Worm (Caenorhabditis elegans) whole organism, young adult: ENCODE results near the gene puf-6.

ENCODE experiments used
- B0261.1 ChIP-seq: sonication (generic microtip); optimal IDR thresholded peaks from 2 replicates; lab custom pipeline; 2016; ENCODE audit warnings: mild to moderate bottlenecking, missing genetic modification characterization, moderate library complexity, missing compliant biosample characterization
- C06A6.2 ChIP-seq: fragments of 200-800 bp; sonication (Bioruptor generic); conservative IDR thresholded peaks from 2 replicates; pipeline ENCODE4 v1.3.6; 2022; ENCODE audit warnings: missing genetic modification characterization, missing compliant biosample characterization
- F22D6.2 ChIP-seq: sonication (generic microtip); optimal IDR thresholded peaks from 2 replicates; lab custom pipeline; 2016; ENCODE audit warnings: mild to moderate bottlenecking, missing genetic modification characterization, missing compliant biosample characterization
- F33H1.4 ChIP-seq: fragments of 200-800 bp; sonication (Bioruptor generic); IDR thresholded peaks from 2 replicates; pipeline ENCODE4 v1.3.6; 2022; ENCODE audit warnings: missing genetic modification reagents, missing genetic modification characterization, missing compliant biosample characterization
- F52B5.7 ChIP-seq: sonication (generic microtip); optimal IDR thresholded peaks from 2 replicates; lab custom pipeline; 2016; ENCODE audit warnings: mild to moderate bottlenecking, missing genetic modification characterization, missing compliant biosample characterization
- T07F8.4 ChIP-seq: sonication (generic microtip); optimal IDR thresholded peaks from 2 replicates; lab custom pipeline; 2016; ENCODE audit warnings: mild to moderate bottlenecking, missing genetic modification characterization, moderate library complexity, missing compliant biosample characterization
- aptf-2 ChIP-seq: fragments of 200-800 bp; sonication (Bioruptor generic); conservative IDR thresholded peaks from 2 replicates; pipeline ENCODE4 v1.3.6; 2022; ENCODE audit warnings: missing genetic modification reagents, missing genetic modification characterization, missing compliant biosample characterization
- cebp-1 ChIP-seq, 2 experiments: fragments of 200-800 bp in 1 of 2; sonication (Bioruptor generic) in 1 of 2; sonication (generic microtip) in 1 of 2; IDR thresholded peaks in 1 of 2; optimal IDR thresholded peaks in 1 of 2; 2 replicates each; pipeline versions ENCODE4 v1.3.6 to Lab custom; 2017 to 2022; ENCODE audit warnings: missing compliant biosample characterization in 2 of 2, missing genetic modification characterization in 2 of 2, mild to moderate bottlenecking in 1 of 2, missing genetic modification reagents in 1 of 2, moderate library complexity in 1 of 2
- ceh-27 ChIP-seq: fragments of 200-800 bp; sonication (Bioruptor generic); optimal IDR thresholded peaks from 2 replicates; lab custom pipeline; 2018; ENCODE audit warnings: mild to moderate bottlenecking, missing genetic modification characterization, moderate library complexity, missing compliant biosample characterization
- ceh-79 ChIP-seq: sonication (generic microtip); optimal IDR thresholded peaks from 2 replicates; lab custom pipeline; 2017; ENCODE audit warnings: mild to moderate bottlenecking, missing genetic modification characterization, missing compliant biosample characterization
- dpff-1 ChIP-seq: sonication (generic microtip); optimal IDR thresholded peaks from 2 replicates; lab custom pipeline; 2017; ENCODE audit warnings: mild to moderate bottlenecking, missing genetic modification characterization, missing compliant biosample characterization
- dpl-1 ChIP-seq: fragments of 150-350 bp; optimal IDR thresholded peaks from 2 replicates; lab custom pipeline; 2014; ENCODE audit warnings: missing biosample characterization, missing genetic modification reagents, missing genetic modification characterization
- efl-1 ChIP-seq: fragments of 150-350 bp; optimal IDR thresholded peaks from 2 replicates; lab custom pipeline; 2014; ENCODE audit warnings: missing biosample characterization, missing genetic modification reagents, missing genetic modification characterization
- egl-44 ChIP-seq: fragments of 200-800 bp; sonication (Bioruptor generic); IDR thresholded peaks from 2 replicates; pipeline ENCODE4 v1.3.6; 2022; ENCODE audit warnings: missing genetic modification reagents, missing genetic modification characterization, missing compliant biosample characterization
- egrh-3 ChIP-seq: fragments of 200-800 bp; sonication (Bioruptor generic); IDR thresholded peaks from 2 replicates; pipeline ENCODE4 v1.3.6; 2022; ENCODE audit warnings: missing genetic modification reagents, missing genetic modification characterization, missing compliant biosample characterization
- gei-17 ChIP-seq: fragments of 200-800 bp; sonication (Bioruptor generic); optimal IDR thresholded peaks from 2 replicates; lab custom pipeline; 2018; ENCODE audit warnings: mild to moderate bottlenecking, missing genetic modification characterization, missing compliant biosample characterization
- him-1 ChIP-seq: sonication (generic microtip); optimal IDR thresholded peaks from 2 replicates; lab custom pipeline; 2016; ENCODE audit warnings: missing genotype, missing genetic modification reagents, missing genetic modification characterization, missing compliant biosample characterization
- hrde-1 ChIP-seq: sonication (generic microtip); optimal IDR thresholded peaks from 2 replicates; lab custom pipeline; 2016; ENCODE audit warnings: missing genetic modification characterization, mild to moderate bottlenecking, missing compliant biosample characterization, moderate library complexity, missing genotype, missing genetic modification reagents, borderline replicate concordance
- hsf-1 ChIP-seq: fragments of 200-800 bp; sonication (Bioruptor generic); IDR thresholded peaks from 2 replicates; pipeline ENCODE4 v1.3.6; 2022; ENCODE audit warnings: missing genetic modification reagents, missing genetic modification characterization, missing compliant biosample characterization
- let-526 ChIP-seq: fragments of 200-800 bp; sonication (Bioruptor generic); IDR thresholded peaks from 2 replicates; pipeline ENCODE4 v1.3.6; 2022; ENCODE audit warnings: missing genetic modification reagents, missing genetic modification characterization, missing compliant biosample characterization
- lin-26 ChIP-seq: fragments of 200-800 bp; sonication (Bioruptor generic); IDR thresholded peaks from 2 replicates; pipeline ENCODE4 v1.3.6; 2022; ENCODE audit warnings: missing genetic modification reagents, missing genetic modification characterization, missing compliant biosample characterization
- lin-40 ChIP-seq: sonication (generic microtip); optimal IDR thresholded peaks from 2 replicates; lab custom pipeline; 2016; ENCODE audit warnings: missing genetic modification characterization, mild to moderate bottlenecking, missing compliant biosample characterization, missing genotype, missing genetic modification reagents
- lin-54 ChIP-seq: fragments of 200-800 bp; sonication (Bioruptor generic); optimal IDR thresholded peaks from 2 replicates; lab custom pipeline; 2018; ENCODE audit warnings: mild to moderate bottlenecking, missing genetic modification characterization, missing compliant biosample characterization
- lsl-1 ChIP-seq: fragments of 200-800 bp; sonication (Bioruptor generic); optimal IDR thresholded peaks from 2 replicates; lab custom pipeline; 2018; ENCODE audit warnings: mild to moderate bottlenecking, missing genetic modification characterization, moderate library complexity, missing compliant biosample characterization
- lsy-27 ChIP-seq: sonication (generic microtip); optimal IDR thresholded peaks from 2 replicates; lab custom pipeline; 2017; ENCODE audit warnings: missing genetic modification characterization, mild to moderate bottlenecking, missing compliant biosample characterization, antibody characterized with exemption, missing genotype, borderline replicate concordance; ENCODE audit not compliant: insufficient read depth
- madf-3 ChIP-seq: fragments of 200-800 bp; sonication (Bioruptor generic); IDR thresholded peaks from 2 replicates; pipeline ENCODE4 v1.3.6; 2022; ENCODE audit warnings: missing genetic modification reagents, missing genetic modification characterization, missing compliant biosample characterization
- madf-6 ChIP-seq: fragments of 200-800 bp; sonication (Bioruptor generic); IDR thresholded peaks from 2 replicates; pipeline ENCODE4 v1.3.6; 2022; ENCODE audit warnings: missing genetic modification reagents, missing genetic modification characterization, missing compliant biosample characterization
- madf-8 ChIP-seq: fragments of 200-800 bp; sonication (Bioruptor generic); conservative IDR thresholded peaks from 2 replicates; pipeline ENCODE4 v1.3.6; 2022; ENCODE audit warnings: missing genetic modification reagents, missing genetic modification characterization, missing compliant biosample characterization
- mel-28 ChIP-seq: sonication (generic microtip); optimal IDR thresholded peaks from 2 replicates; lab custom pipeline; 2016; ENCODE audit warnings: borderline replicate concordance, mild to moderate bottlenecking, missing genetic modification characterization, missing compliant biosample characterization
- mxl-1 ChIP-seq: sonication (generic microtip); optimal IDR thresholded peaks from 2 replicates; lab custom pipeline; 2016; ENCODE audit warnings: missing genetic modification characterization, missing compliant biosample characterization
- nfyb-1 ChIP-seq: fragments of 200-800 bp; sonication (Bioruptor generic); IDR thresholded peaks from 2 replicates; pipeline ENCODE4 v1.3.6; 2022; ENCODE audit warnings: missing genetic modification reagents, missing genetic modification characterization, missing compliant biosample characterization
- nhr-179 ChIP-seq: sonication (generic microtip); optimal IDR thresholded peaks from 2 replicates; lab custom pipeline; 2016; ENCODE audit warnings: mild to moderate bottlenecking, missing genetic modification characterization, missing compliant biosample characterization
- nhr-80 ChIP-seq: sonication (generic microtip); optimal IDR thresholded peaks from 2 replicates; lab custom pipeline; 2016; ENCODE audit warnings: missing genetic modification characterization, missing compliant biosample characterization
- nhr-90 ChIP-seq: sonication (generic microtip); optimal IDR thresholded peaks from 2 replicates; lab custom pipeline; 2016; ENCODE audit warnings: missing genotype, mild to moderate bottlenecking, missing genetic modification characterization, missing compliant biosample characterization
- pbrm-1 ChIP-seq: fragments of 200-800 bp; sonication (Bioruptor generic); IDR thresholded peaks from 2 replicates; pipeline ENCODE4 v1.3.6; 2022; ENCODE audit warnings: missing genetic modification reagents, missing genetic modification characterization, missing compliant biosample characterization
- rcor-1 ChIP-seq: fragments of 200-800 bp; sonication (Bioruptor generic); IDR thresholded peaks from 2 replicates; pipeline ENCODE4 v1.3.6; 2022; ENCODE audit warnings: missing genetic modification reagents, missing genetic modification characterization, missing compliant biosample characterization
- rec-8 ChIP-seq, 2 experiments: sonication (generic microtip); optimal IDR thresholded peaks; 2 replicates each; lab custom pipeline; 2016; ENCODE audit warnings: mild to moderate bottlenecking in 2 of 2, missing genetic modification characterization in 2 of 2, missing genetic modification reagents in 2 of 2, missing genotype in 2 of 2, missing biosample characterization in 1 of 2, missing compliant biosample characterization in 1 of 2, moderate library complexity in 1 of 2
- sdz-38 ChIP-seq: sonication (generic microtip); optimal IDR thresholded peaks from 2 replicates; lab custom pipeline; 2016; ENCODE audit warnings: missing genotype, missing genetic modification characterization, missing compliant biosample characterization
- sea-2 ChIP-seq: fragments of 200-800 bp; sonication (Bioruptor generic); IDR thresholded peaks from 2 replicates; pipeline ENCODE4 v1.3.6; 2022; ENCODE audit warnings: missing genetic modification characterization, missing compliant biosample characterization
- snpc-1.3 ChIP-seq: sonication (generic microtip); optimal IDR thresholded peaks from 2 replicates; lab custom pipeline; 2017; ENCODE audit warnings: missing genetic modification characterization, mild to moderate bottlenecking, missing compliant biosample characterization, antibody characterized with exemption, moderate library complexity, missing genotype, missing genetic modification reagents; ENCODE audit not compliant: insufficient read depth
- snpc-3.4 ChIP-seq: sonication (generic microtip); optimal IDR thresholded peaks from 2 replicates; lab custom pipeline; 2017; ENCODE audit warnings: missing genetic modification characterization, mild to moderate bottlenecking, missing compliant biosample characterization, antibody characterized with exemption, moderate library complexity, missing genotype, missing genetic modification reagents
- snpc-4 ChIP-seq, 5 experiments: fragments of 150-350 bp in 1 of 5; sonication (generic microtip) in 4 of 5; optimal IDR thresholded peaks; 2 replicates each; lab custom pipeline; 2014 to 2018; ENCODE audit warnings: missing genetic modification characterization in 5 of 5, missing biosample characterization in 3 of 5, antibody characterized with exemption in 2 of 5, mild to moderate bottlenecking in 2 of 5, missing compliant biosample characterization in 2 of 5, missing genotype in 2 of 5, moderate library complexity in 2 of 5, missing genetic modification reagents in 1 of 5
- sptf-2 ChIP-seq: fragments of 200-800 bp; sonication (Bioruptor generic); optimal IDR thresholded peaks from 2 replicates; lab custom pipeline; 2018; ENCODE audit warnings: mild to moderate bottlenecking, missing genetic modification characterization, missing compliant biosample characterization
- tlf-1 ChIP-seq: fragments of 200-800 bp; sonication (Bioruptor generic); optimal IDR thresholded peaks from 2 replicates; lab custom pipeline; 2018; ENCODE audit warnings: mild to moderate bottlenecking, missing genetic modification characterization, missing compliant biosample characterization
- ztf-25 ChIP-seq: fragments of 200-800 bp; sonication (Bioruptor generic); IDR thresholded peaks from 2 replicates; pipeline ENCODE4 v1.3.6; 2022; ENCODE audit warnings: missing genetic modification reagents, missing genetic modification characterization, missing compliant biosample characterization

The puf-6 gene

ce11 chrII:12994009-12994788, 49.0 kb downstream of the puf-6 start (continued):
- TF ChIP-seq aptf-2 (GFP tag; lab: Robert Waterston, UW) (no peak), efl-1 (GFP tag; lab: Kevin White, UChicago) (no peak), T07F8.4 (no peak), B0261.1 (tag; lab: Kevin White, UChicago) (no peak), gei-17 (GFP tag; lab: Kevin White, UChicago) (peak; percentile 47), lin-40 (no peak), ztf-25 (GFP tag; lab: Robert Waterston, UW) (no peak), dpff-1 (tag; lab: Kevin White, UChicago) (no peak), sptf-2 (GFP tag; lab: Kevin White, UChicago) (no peak), sdz-38 (no peak), lsl-1 (no peak), F33H1.4 (no peak), hsf-1 (GFP tag; lab: Robert Waterston, UW) (peak; percentile 61; the same call in 1 of the 2 replicates), madf-6 (peak; percentile 24; the same call in 1 of the 2 replicates), nfyb-1 (GFP tag; lab: Robert Waterston, UW) (peak; percentile 70; the same call in 1 of the 2 replicates), him-1 (tag; lab: Kevin White, UChicago) (no peak), madf-8 (GFP tag; lab: Robert Waterston, UW) (no peak), rec-8 (tag; optimal IDR thresholded peaks at IDR 0.05; lab: Kevin White, UChicago) (no peak), snpc-4 (GFP tag; optimal IDR thresholded peaks at IDR 0.05; lab: Kevin White, UChicago) (no peak), snpc-4 (tag; optimal IDR thresholded peaks at IDR 0.05; lab: Kevin White, UChicago) (peak in 1 of 4 experiments; percentile 43), snpc-1.3 (tag; lab: Kevin White, UChicago) (no peak), nhr-80 (tag; lab: Kevin White, UChicago) (peak; percentile 71), madf-3 (GFP tag; lab: Robert Waterston, UW) (0 out of 2 replicates have a peak, but pooled peaks have one; percentile 62), ceh-79 (tag; lab: Kevin White, UChicago) (no peak), nhr-90 (tag; lab: Kevin White, UChicago) (peak; percentile 41), pbrm-1 (GFP tag; lab: Robert Waterston, UW) (peak; percentile 54; the same call in 1 of the 2 replicates), tlf-1 (GFP tag; lab: Kevin White, UChicago) (peak; percentile 83), snpc-3.4 (tag; lab: Kevin White, UChicago) (no peak), let-526 (GFP tag; lab: Robert Waterston, UW) (no peak), F52B5.7 (tag; lab: Kevin White, UChicago) (peak; percentile 81), rcor-1 (no peak), egrh-3 (no peak), F22D6.2 (tag; lab: Kevin White, UChicago) (peak; percentile 55), dpl-1 (GFP tag; lab: Kevin White, UChicago) (no peak), ceh-27 (GFP tag; lab: Kevin White, UChicago) (no peak), mel-28 (no peak), hrde-1 (tag; lab: Kevin White, UChicago) (no peak)

- TF ChIP-seq lin-54 (GFP tag; lab: Kevin White, UChicago) (no peak), cebp-1 (GFP tag; IDR thresholded peaks at IDR 0.05; lab: Robert Waterston, UW) (no peak), cebp-1 (tag; optimal IDR thresholded peaks at IDR 0.05; lab: Kevin White, UChicago) (no peak), nhr-179 (tag; lab: Kevin White, UChicago) (no peak), egl-44 (no peak), ceh-27 (GFP tag; lab: Kevin White, UChicago) (no peak), lsy-27 (tag; lab: Kevin White, UChicago) (no peak), mxl-1 (tag; lab: Kevin White, UChicago) (no peak), C06A6.2 (no peak), F33H1.4 (no peak), sea-2 (GFP tag; lab: Robert Waterston, UW) (no peak), lin-26 (GFP tag; lab: Robert Waterston, UW) (no peak)
These were observed 50.3 kb downstream of the puf-6 start for ce11 chrII:12992980-12993379.
